Fruit fly (Drosophila melanogaster): Measurements from ENCODE around the gene VhaAC45RP.

DNA sequence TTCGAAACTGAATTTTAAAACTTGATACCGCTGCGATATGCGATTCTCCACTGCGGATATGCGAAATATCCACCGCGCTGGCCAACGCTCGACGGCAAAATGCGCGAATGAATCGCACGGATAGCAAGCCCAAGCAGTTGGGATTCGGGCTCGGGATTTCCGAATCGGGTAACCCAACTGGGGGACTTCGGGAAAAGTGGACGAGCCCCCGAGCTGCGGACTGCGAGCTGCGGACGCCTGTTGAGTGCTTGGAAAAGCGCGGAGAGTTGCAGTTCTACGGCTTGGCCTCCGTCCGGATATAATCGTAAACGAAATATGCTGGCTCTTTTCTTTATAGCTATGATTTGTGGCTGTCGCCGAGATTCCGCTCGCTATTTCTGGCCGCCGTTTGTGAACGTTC lies 16.7 kb downstream of the VhaAC45RP start, which contains the start of gene AdoR:
- TF ChIP-seq CG4496 (GFP tag; IDR thresholded peaks at IDR 0.05) (no peak), Pif1B (GFP tag; optimal IDR thresholded peaks at IDR 0.05) (no peak), CG12605 (GFP tag; IDR thresholded peaks at IDR 0.05) (no peak), CG10348 (GFP tag; IDR thresholded peaks at IDR 0.05) (no peak), Snoo (tag; optimal IDR thresholded peaks at IDR 0.05) (no peak), CG34367 (tag; optimal IDR thresholded peaks at IDR 0.05) (no peak), CG32121 (GFP tag; IDR thresholded peaks at IDR 0.05) (no peak), CG15710 (tag; optimal IDR thresholded peaks at IDR 0.05) (no peak), CG13204 (GFP tag; optimal IDR thresholded peaks at IDR 0.05) (no peak), rn (GFP tag; IDR thresholded peaks at IDR 0.05) (no peak), Ets98B (GFP tag; IDR thresholded peaks at IDR 0.05) (no peak), CG8159 (tag; optimal IDR thresholded peaks at IDR 0.05) (no peak), CG8301 (tag; optimal IDR thresholded peaks at IDR 0.05) (no peak)

Data from whole organism, pupa.